Worm (Caenorhabditis elegans) whole organism, mixed stage, embryonic: Measurements from ENCODE around the gene Y54G2A.11.
A peak's percentile ranks its signal among the peaks of the same experiment; 100 is the strongest.

Experiments used
- M03D4.4 ChIP-seq: sonication (generic microtip); optimal IDR thresholded peaks from 2 replicates; lab custom pipeline; 2017; ENCODE audit warnings: mild to moderate bottlenecking, missing genetic modification characterization, missing compliant biosample characterization
- ces-1 ChIP-seq: fragments of 150-350 bp; optimal IDR thresholded peaks from 2 replicates; lab custom pipeline; 2014; ENCODE audit warnings: missing biosample characterization, missing genetic modification reagents, missing genetic modification characterization
- elt-1 ChIP-seq: sonication (generic microtip); optimal IDR thresholded peaks from 2 replicates; lab custom pipeline; 2017; ENCODE audit warnings: missing genetic modification characterization, mild to moderate bottlenecking, missing compliant biosample characterization, antibody characterized with exemption, moderate library complexity, borderline replicate concordance; ENCODE audit not compliant: insufficient read depth
- lin-13 ChIP-seq: fragments of 150-350 bp; optimal IDR thresholded peaks from 2 replicates; lab custom pipeline; 2014; ENCODE audit warnings: missing biosample characterization, missing genetic modification characterization
- lin-32 ChIP-seq: fragments of 200-800 bp; sonication (Bioruptor generic); optimal IDR thresholded peaks from 2 replicates; lab custom pipeline; 2018; ENCODE audit warnings: mild to moderate bottlenecking, missing genetic modification characterization, missing compliant biosample characterization
- mep-1 ChIP-seq: fragments of 150-350 bp; optimal IDR thresholded peaks from 2 replicates; lab custom pipeline; 2017; ENCODE audit warnings: missing biosample characterization, missing genetic modification reagents, missing genetic modification characterization, inconsistent platforms
- nhr-12 ChIP-seq: fragments of 150-350 bp; optimal IDR thresholded peaks from 2 replicates; lab custom pipeline; 2014; ENCODE audit warnings: missing biosample characterization, missing genetic modification characterization
- pha-4 ChIP-seq: fragments of 150-350 bp; optimal IDR thresholded peaks from 2 replicates; lab custom pipeline; 2018; ENCODE audit warnings: missing biosample characterization, missing genetic modification reagents, missing genetic modification characterization
- snpc-4 ChIP-seq: fragments of 150-350 bp; optimal IDR thresholded peaks from 2 replicates; lab custom pipeline; 2014; ENCODE audit warnings: missing biosample characterization, missing genetic modification characterization
- sptf-1 ChIP-seq: sonication (generic microtip); optimal IDR thresholded peaks from 2 replicates; lab custom pipeline; 2017; ENCODE audit warnings: mild to moderate bottlenecking, missing genetic modification characterization, moderate library complexity, missing compliant biosample characterization
- unc-39 ChIP-seq: fragments of 150-350 bp; optimal IDR thresholded peaks from 2 replicates; lab custom pipeline; 2014; ENCODE audit warnings: missing biosample characterization, missing genetic modification characterization

DNA sequence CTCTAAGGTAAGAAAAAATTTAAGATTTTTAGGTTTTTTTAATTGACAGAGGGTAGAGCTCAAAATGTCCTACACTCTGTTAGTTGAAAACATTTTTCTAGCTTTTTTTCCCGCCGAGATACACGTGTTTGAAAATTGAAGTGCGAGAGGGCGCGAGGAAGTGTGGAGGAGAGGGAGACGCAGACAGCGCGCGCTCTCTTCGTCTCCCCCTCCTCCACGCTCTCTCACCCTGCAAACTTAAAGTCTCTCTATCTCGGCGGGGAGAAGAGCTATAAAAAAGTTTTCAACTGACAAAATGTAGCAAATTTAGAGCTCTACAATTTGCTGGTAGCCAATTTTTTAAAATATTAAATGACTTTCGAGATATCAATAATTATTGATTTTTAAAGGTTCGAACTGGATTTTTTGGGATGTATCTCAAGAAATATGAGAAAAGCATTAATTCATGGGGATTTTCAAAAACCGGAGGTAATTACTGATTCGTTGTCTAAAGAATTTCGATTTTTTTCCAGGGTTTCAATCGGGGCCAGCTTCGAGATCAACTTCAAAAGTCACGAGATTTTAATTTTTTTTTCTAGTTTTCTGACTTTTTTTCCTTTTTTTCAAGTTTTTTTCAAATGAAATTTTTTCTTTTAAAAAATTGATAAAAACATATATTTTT lies 6.4 kb downstream of the Y54G2A.11 start:
- TF ChIP-seq nhr-12 (tag; lab: Kevin White, UChicago) (no peak), mep-1 (no peak), snpc-4 (tag; lab: Kevin White, UChicago) (no peak), sptf-1 (tag; lab: Kevin White, UChicago) (peak; percentile 12), ces-1 (GFP tag; lab: Kevin White, UChicago) (no peak), unc-39 (no peak), M03D4.4 (tag; lab: Kevin White, UChicago) (no peak), pha-4 (no peak), lin-13 (no peak), elt-1 (tag; lab: Kevin White, UChicago) (no peak), lin-32 (no peak)
